Fruit fly (Drosophila melanogaster): ENCODE results near the gene CG33109.

The CG33109 gene

dm6 chr3R:14221484-14221883 is at the start of gene CG33109:
CG33109 (minus strand) TSS chr3R:14221584.
- no peak for TF ChIP-seq CG17801 (GFP tag; optimal IDR thresholded peaks at IDR 0.05; ENCODE audit: partially characterized antibody)

- TF ChIP-seq CG17801 (GFP tag; optimal IDR thresholded peaks at IDR 0.05; ENCODE audit: partially characterized antibody), result no peak
Measured at dm6 chr3R:14262087-14262486, 40.7 kb upstream of the CG33109 start, which contains the start of the genes CG14839 and CG14841. CG14839 (plus strand) TSS chr3R:14262387. CG14841 (minus strand) TSS chr3R:14262418.

dm6 chr3R:14261113-14261512 is 39.7 kb upstream of the CG33109 start, which contains the start of gene CG14840:
CG14840 (minus strand) TSS chr3R:14261213.
- TF ChIP-seq CG17801 (GFP tag; optimal IDR thresholded peaks at IDR 0.05; ENCODE audit: partially characterized antibody), result no peak

- no peak for TF ChIP-seq CG17801 (GFP tag; optimal IDR thresholded peaks at IDR 0.05; ENCODE audit: partially characterized antibody)
Measured at dm6 chr3R:14259821-14260220, 38.4 kb upstream of the CG33109 start, which contains the start of gene MetRS-m. MetRS-m (minus strand) TSS chr3R:14259991.

dm6 chr3R:14255808-14256207 is 34.4 kb upstream of the CG33109 start, which contains the start of gene CG43179:
CG43179 (plus strand) TSS chr3R:14256108.
- no peak for TF ChIP-seq CG17801 (GFP tag; optimal IDR thresholded peaks at IDR 0.05; ENCODE audit: partially characterized antibody)

dm6 chr3R:14245371-14245770 is 24.0 kb upstream of the CG33109 start, which contains the start of gene CG9616:
CG9616 (minus strand) TSS chr3R:14245471.
- TF ChIP-seq CG17801 (GFP tag; optimal IDR thresholded peaks at IDR 0.05; ENCODE audit: partially characterized antibody), result no peak

- no peak for TF ChIP-seq CG17801 (GFP tag; optimal IDR thresholded peaks at IDR 0.05; ENCODE audit: partially characterized antibody)
Measured at dm6 chr3R:14244577-14244976, 23.2 kb upstream of the CG33109 start, which contains the start of gene CG43291. CG43291 (minus strand) TSS chr3R:14244677.

dm6 chr3R:14229045-14229444 is 7.7 kb upstream of the CG33109 start, which contains the start of gene CG9624:
CG9624 (minus strand) TSS chr3R:14229145.
- no peak for TF ChIP-seq CG17801 (GFP tag; optimal IDR thresholded peaks at IDR 0.05; ENCODE audit: partially characterized antibody)

dm6 chr3R:14226662-14227061 is 5.3 kb upstream of the CG33109 start, which contains the start of gene CG9631:
CG9631 (minus strand) TSS chr3R:14226762.
- TF ChIP-seq CG17801 (GFP tag; optimal IDR thresholded peaks at IDR 0.05; ENCODE audit: partially characterized antibody), result no peak

- TF ChIP-seq CG17801 (GFP tag; optimal IDR thresholded peaks at IDR 0.05; ENCODE audit: partially characterized antibody), result no peak
Measured at dm6 chr3R:14224105-14224574, 2.8 kb upstream of the CG33109 start, which contains the start of gene Sp212. Sp212 (minus strand) TSS chr3R:14224155.

dm6 chr3R:14220105-14220504 is 1.3 kb downstream of the CG33109 start, which contains the start of gene CG31326:
CG31326 (minus strand) TSS chr3R:14220205.
- no peak for TF ChIP-seq CG17801 (GFP tag; optimal IDR thresholded peaks at IDR 0.05; ENCODE audit: partially characterized antibody)

dm6 chr3R:14217839-14218238 is 3.5 kb downstream of the CG33109 start, which contains the start of gene CG9649:
CG9649 (minus strand) TSS chr3R:14217882.
- TF ChIP-seq CG17801 (GFP tag; optimal IDR thresholded peaks at IDR 0.05; ENCODE audit: partially characterized antibody), result no peak

dm6 chr3R:14214776-14215175 is 6.6 kb downstream of the CG33109 start, which contains the start of gene Dop1R1:
Dop1R1 (minus strand) TSS chr3R:14214810.
- TF ChIP-seq CG17801 (GFP tag; optimal IDR thresholded peaks at IDR 0.05; ENCODE audit: partially characterized antibody), result no peak
